Worm (Caenorhabditis elegans) whole organism, L1 larva: ENCODE measurements around the gene C10A4.2.
"Not testable (repeated sequence)": the region's sequence is repeated elsewhere in the genome, so short reads cannot be mapped to it uniquely, and the experiment has no call there.

Experiments
- C16A3.4 ChIP-seq: fragments of 150-350 bp; optimal IDR thresholded peaks from 2 replicates; lab custom pipeline; 2014; ENCODE audit warnings: missing biosample characterization, missing genetic modification characterization
- Y116A8C.19 ChIP-seq: sonication (generic microtip); optimal IDR thresholded peaks from 2 replicates; lab custom pipeline; 2016; ENCODE audit warnings: missing compliant biosample characterization, missing genetic modification characterization, borderline replicate concordance
- aly-2 ChIP-seq: fragments of 150-350 bp; optimal IDR thresholded peaks from 2 replicates; lab custom pipeline; 2014; ENCODE audit warnings: missing biosample characterization, missing genetic modification characterization
- ama-1 ChIP-seq: fragments of 150-350 bp; optimal IDR thresholded peaks from 2 replicates; lab custom pipeline; 2014
- ceh-63 ChIP-seq: fragments of 200-800 bp; sonication (Bioruptor generic); optimal IDR thresholded peaks from 2 replicates; lab custom pipeline; 2018; ENCODE audit warnings: mild to moderate bottlenecking, missing genetic modification characterization, missing compliant biosample characterization
- ceh-8 ChIP-seq: fragments of 200-800 bp; sonication (Bioruptor generic); optimal IDR thresholded peaks from 2 replicates; lab custom pipeline; 2018; ENCODE audit warnings: mild to moderate bottlenecking, missing genetic modification characterization, moderate library complexity, missing compliant biosample characterization
- ces-1 ChIP-seq: fragments of 150-350 bp; optimal IDR thresholded peaks from 2 replicates; lab custom pipeline; 2014; ENCODE audit warnings: missing biosample characterization, missing genetic modification reagents, missing genetic modification characterization
- dpl-1 ChIP-seq, 3 experiments: fragments of 150-350 bp in 2 of 3; sonication (generic microtip) in 1 of 3; optimal IDR thresholded peaks; 2 replicates each; lab custom pipeline; 2014 to 2017; ENCODE audit warnings: missing biosample characterization in 3 of 3, missing genetic modification characterization in 3 of 3, missing genetic modification reagents in 3 of 3
- dsc-1 ChIP-seq: sonication (generic microtip); optimal IDR thresholded peaks from 2 replicates; lab custom pipeline; 2016; ENCODE audit warnings: mild to moderate bottlenecking, missing genetic modification characterization, missing compliant biosample characterization
- efl-1 ChIP-seq, 4 experiments: fragments of 150-350 bp; optimal IDR thresholded peaks in 3 of 4; peaks in 1 of 4; 1 replicate in 1 of 4; 2 replicates in 3 of 4; lab custom pipeline; 2014; ENCODE audit warnings: missing biosample characterization in 2 of 4, missing genetic modification characterization in 2 of 4, missing genetic modification reagents in 2 of 4
- egl-27 ChIP-seq, 2 experiments: fragments of 150-350 bp in 1 of 2; sonication (generic microtip); optimal IDR thresholded peaks; 3 replicates each; lab custom pipeline; 2017 to 2018; ENCODE audit warnings: missing biosample characterization in 2 of 2, missing genetic modification characterization in 2 of 2, missing genetic modification reagents in 2 of 2
- fkh-10 ChIP-seq: sonication (generic microtip); optimal IDR thresholded peaks from 2 replicates; lab custom pipeline; 2017; ENCODE audit warnings: missing biosample characterization, missing genetic modification reagents, missing genetic modification characterization
- fkh-8 ChIP-seq: sonication (generic microtip); optimal IDR thresholded peaks from 2 replicates; lab custom pipeline; 2016; ENCODE audit warnings: mild to moderate bottlenecking, missing genetic modification characterization, missing compliant biosample characterization
- irx-1 ChIP-seq: sonication (generic microtip); optimal IDR thresholded peaks from 2 replicates; lab custom pipeline; 2016; ENCODE audit warnings: missing genetic modification characterization, missing compliant biosample characterization
- isw-1 ChIP-seq: fragments of 200-800 bp; sonication (Bioruptor generic); IDR thresholded peaks from 2 replicates; pipeline ENCODE4 v1.3.6; 2022; ENCODE audit warnings: missing genetic modification characterization, missing compliant biosample characterization
- jun-1 ChIP-seq: fragments of 150-350 bp; optimal IDR thresholded peaks from 2 replicates; lab custom pipeline; 2014; ENCODE audit warnings: missing biosample characterization, missing genetic modification reagents, missing genetic modification characterization
- lin-13 ChIP-seq: fragments of 150-350 bp; optimal IDR thresholded peaks from 2 replicates; lab custom pipeline; 2014; ENCODE audit warnings: missing biosample characterization, missing genetic modification reagents, missing genetic modification characterization
- lin-14 ChIP-seq: fragments of 200-800 bp; sonication (Bioruptor generic); optimal IDR thresholded peaks from 2 replicates; lab custom pipeline; 2018; ENCODE audit warnings: mild to moderate bottlenecking, missing genetic modification characterization, moderate library complexity, missing compliant biosample characterization
- lir-3 ChIP-seq: sonication (generic microtip); optimal IDR thresholded peaks from 2 replicates; lab custom pipeline; 2016; ENCODE audit warnings: mild to moderate bottlenecking, missing genetic modification characterization, moderate library complexity, missing compliant biosample characterization; ENCODE audit not compliant: poor library complexity
- mab-9 ChIP-seq: fragments of 200-800 bp; sonication (Bioruptor generic); IDR thresholded peaks from 2 replicates; pipeline ENCODE4 v1.3.6; 2022; ENCODE audit warnings: missing genetic modification reagents, missing genetic modification characterization, missing compliant biosample characterization
- mdl-1 ChIP-seq, 2 experiments: fragments of 150-350 bp; optimal IDR thresholded peaks; 2 replicates each; lab custom pipeline; 2014 to 2017; ENCODE audit warnings: missing biosample characterization in 2 of 2, missing genetic modification characterization in 2 of 2, inconsistent platforms in 1 of 2
- mef-2 ChIP-seq: fragments of 150-350 bp; optimal IDR thresholded peaks from 2 replicates; lab custom pipeline; 2014; ENCODE audit warnings: missing biosample characterization, missing genetic modification characterization
- mep-1 ChIP-seq: fragments of 150-350 bp; optimal IDR thresholded peaks from 2 replicates; lab custom pipeline; 2014; ENCODE audit warnings: missing biosample characterization, missing genetic modification characterization
- nhr-12 ChIP-seq: sonication (generic microtip); optimal IDR thresholded peaks from 2 replicates; lab custom pipeline; 2017; ENCODE audit warnings: missing biosample characterization, missing genetic modification characterization
- nhr-19 ChIP-seq: fragments of 200-800 bp; sonication (Bioruptor generic); conservative IDR thresholded peaks from 2 replicates; pipeline ENCODE4 v1.3.6; 2022; ENCODE audit warnings: missing genetic modification characterization, missing compliant biosample characterization
- nhr-47 ChIP-seq: sonication (generic microtip); optimal IDR thresholded peaks from 2 replicates; lab custom pipeline; 2016; ENCODE audit warnings: mild to moderate bottlenecking, missing genetic modification characterization, moderate library complexity, missing compliant biosample characterization
- nhr-71 ChIP-seq: sonication (generic microtip); optimal IDR thresholded peaks from 2 replicates; lab custom pipeline; 2016; ENCODE audit warnings: mild to moderate bottlenecking, missing genetic modification characterization, moderate library complexity, missing compliant biosample characterization
- nhr-77 ChIP-seq: fragments of 150-350 bp; optimal IDR thresholded peaks from 2 replicates; lab custom pipeline; 2014; ENCODE audit warnings: missing biosample characterization, missing genetic modification characterization
- nhr-84 ChIP-seq: sonication (generic microtip); optimal IDR thresholded peaks from 2 replicates; lab custom pipeline; 2017; ENCODE audit warnings: missing biosample characterization, missing genetic modification characterization
- pax-3 ChIP-seq: fragments of 200-800 bp; sonication (Bioruptor generic); optimal IDR thresholded peaks from 2 replicates; lab custom pipeline; 2018; ENCODE audit warnings: mild to moderate bottlenecking, missing genetic modification characterization, moderate library complexity, missing compliant biosample characterization
- rnt-1 ChIP-seq: sonication (generic microtip); optimal IDR thresholded peaks from 2 replicates; lab custom pipeline; 2016; ENCODE audit warnings: mild to moderate bottlenecking, missing genetic modification characterization, moderate library complexity, missing compliant biosample characterization
- sox-4 ChIP-seq: sonication (generic microtip); optimal IDR thresholded peaks from 2 replicates; lab custom pipeline; 2016; ENCODE audit warnings: missing genetic modification characterization, missing compliant biosample characterization
- sup-37 ChIP-seq: fragments of 200-800 bp; sonication (Bioruptor generic); optimal IDR thresholded peaks from 2 replicates; lab custom pipeline; 2018; ENCODE audit warnings: mild to moderate bottlenecking, missing genetic modification characterization, missing compliant biosample characterization
- swsn-7 ChIP-seq: sonication (generic microtip); optimal IDR thresholded peaks from 2 replicates; lab custom pipeline; 2016; ENCODE audit warnings: missing genetic modification characterization, missing compliant biosample characterization
- tbx-2 ChIP-seq: sonication (generic microtip); optimal IDR thresholded peaks from 2 replicates; lab custom pipeline; 2016; ENCODE audit warnings: missing genetic modification characterization, missing compliant biosample characterization
- tlp-1 ChIP-seq: fragments of 150-350 bp; optimal IDR thresholded peaks from 2 replicates; lab custom pipeline; 2014; ENCODE audit warnings: missing biosample characterization, missing genetic modification characterization
- unc-130 ChIP-seq: fragments of 150-350 bp; optimal IDR thresholded peaks from 2 replicates; lab custom pipeline; 2017; ENCODE audit warnings: missing biosample characterization, missing genetic modification characterization, inconsistent platforms
- unc-98 ChIP-seq: fragments of 200-800 bp; sonication (Bioruptor generic); IDR thresholded peaks from 2 replicates; pipeline ENCODE4 v1.3.6; 2022; ENCODE audit warnings: missing genetic modification characterization, missing compliant biosample characterization
- vab-15 ChIP-seq: sonication (generic microtip); optimal IDR thresholded peaks from 2 replicates; lab custom pipeline; 2017; ENCODE audit warnings: missing genotype, mild to moderate bottlenecking, missing genetic modification characterization, missing compliant biosample characterization
- zip-4 ChIP-seq: fragments of 200-800 bp; sonication (Bioruptor generic); optimal IDR thresholded peaks from 2 replicates; lab custom pipeline; 2018; ENCODE audit warnings: mild to moderate bottlenecking, missing genetic modification characterization, moderate library complexity, missing compliant biosample characterization

C10A4.2 gene

ce11 chrX:7409935-7410334, at the start of gene C10A4.2:
TSS of gene C10A4.2 (plus strand) at chrX:7410235.
- TF ChIP-seq unc-130 = no peak
- TF ChIP-seq, all 84 proteins: peak for 0

- TF ChIP-seq Y116A8C.19 (tag; lab: Kevin White, UChicago); sup-37 (GFP tag; lab: Kevin White, UChicago); vab-15 (tag; lab: Kevin White, UChicago): not testable (repeated sequence)
Observed at ce11 chrX:7365267-7365666, 44.8 kb upstream of the C10A4.2 start, which contains the start of gene C56G3.2. TSS of gene C56G3.2 (plus strand) at chrX:7365567.

- peak; percentile 41 for TF ChIP-seq nhr-47
- TF ChIP-seq sup-37 (GFP tag; lab: Kevin White, UChicago) = no peak
- no peak for TF ChIP-seq efl-1 (optimal IDR thresholded peaks at IDR 0.05; lab: Kevin White, UChicago)
- no peak for TF ChIP-seq efl-1 (GFP tag; optimal IDR thresholded peaks at IDR 0.05 in 1 of 2; lab: Kevin White, UChicago)
- TF ChIP-seq lin-13 (GFP tag; lab: Kevin White, UChicago) = no peak
- no peak for TF ChIP-seq isw-1 (GFP tag; lab: Robert Waterston, UW)
- TF ChIP-seq fkh-8 = peak; percentile 84
- TF ChIP-seq nhr-71 (tag; lab: Kevin White, UChicago) = peak; percentile 50
- TF ChIP-seq mep-1 (tag; lab: Kevin White, UChicago) = no peak
- TF ChIP-seq, all 84 proteins: peak for 3
Observed at ce11 chrX:7369770-7370169, 40.3 kb upstream of the C10A4.2 start.

ce11 chrX:7371945-7372344, 38.1 kb upstream of the C10A4.2 start:
- TF ChIP-seq dpl-1 (GFP tag; optimal IDR thresholded peaks at IDR 0.05; lab: Kevin White, UChicago) = no peak
- TF ChIP-seq nhr-77 = no peak
- no peak for TF ChIP-seq unc-98
- no peak for TF ChIP-seq C16A3.4 (tag; lab: Kevin White, UChicago)
- no peak for TF ChIP-seq nhr-47
- no peak for TF ChIP-seq mdl-1 (tag; optimal IDR thresholded peaks at IDR 0.05; lab: Kevin White, UChicago)
- TF ChIP-seq mep-1 (tag; lab: Kevin White, UChicago) = no peak
- no peak for TF ChIP-seq sox-4
- TF ChIP-seq swsn-7 (tag; lab: Kevin White, UChicago) = no peak
- TF ChIP-seq lin-14 = no peak
- no peak for TF ChIP-seq mab-9 (GFP tag; lab: Robert Waterston, UW)
- no peak for TF ChIP-seq lir-3 (tag; lab: Kevin White, UChicago)
- TF ChIP-seq ceh-8 (GFP tag; lab: Kevin White, UChicago) = no peak
- TF ChIP-seq dsc-1 (tag; lab: Kevin White, UChicago) = no peak
- no peak for TF ChIP-seq ces-1 (GFP tag; lab: Kevin White, UChicago)
- no peak for TF ChIP-seq sup-37 (GFP tag; lab: Kevin White, UChicago)
- no peak for TF ChIP-seq nhr-19 (GFP tag; lab: Robert Waterston, UW)
- no peak for TF ChIP-seq tlp-1

ce11 chrX:7376941-7377340, 33.1 kb upstream of the C10A4.2 start, which contains the start of gene npr-8:
TSS of gene npr-8 (plus strand) at chrX:7377302.
- TF ChIP-seq jun-1 (tag; lab: Kevin White, UChicago) (no peak), fkh-10 (GFP tag; lab: Kevin White, UChicago) (peak; percentile 53)

ce11 chrX:7378608-7379007, 31.4 kb upstream of the C10A4.2 start:
- no peak for TF ChIP-seq pax-3 (tag; lab: Kevin White, UChicago)
- TF ChIP-seq efl-1 (optimal IDR thresholded peaks at IDR 0.05; lab: Kevin White, UChicago) = no peak
- no peak for TF ChIP-seq efl-1 (GFP tag; optimal IDR thresholded peaks at IDR 0.05 in 1 of 2; lab: Kevin White, UChicago)
- TF ChIP-seq nhr-12 (tag; lab: Kevin White, UChicago) = no peak
- no peak for TF ChIP-seq ceh-63
- TF ChIP-seq egl-27 (tag; optimal IDR thresholded peaks at IDR 0.05; lab: Kevin White, UChicago) = no peak
- TF ChIP-seq mdl-1 (tag; optimal IDR thresholded peaks at IDR 0.05; lab: Kevin White, UChicago) = no peak
- TF ChIP-seq irx-1 (tag; lab: Kevin White, UChicago) = no peak
- TF ChIP-seq lin-13 (GFP tag; lab: Kevin White, UChicago) = no peak
- no peak for TF ChIP-seq nhr-77
- no peak for TF ChIP-seq fkh-10 (GFP tag; lab: Kevin White, UChicago)
- no peak for TF ChIP-seq tbx-2 (tag; lab: Kevin White, UChicago)
- no peak for TF ChIP-seq mef-2 (tag; lab: Kevin White, UChicago)
- no peak for TF ChIP-seq rnt-1
- no peak for TF ChIP-seq ama-1
- TF ChIP-seq nhr-84 = no peak
- TF ChIP-seq zip-4 (GFP tag; lab: Kevin White, UChicago) = no peak
- no peak for TF ChIP-seq aly-2 (tag; lab: Kevin White, UChicago)
